Fruit fly (Drosophila melanogaster): ENCODE data around the gene Npc1a.

The Npc1a gene

dm6 chr2L:10210631-10211557, 10.1 kb downstream of the Npc1a start, which contains the start of the genes CG5727 and ath (continued):
- TF ChIP-seq sima (GFP tag; optimal IDR thresholded peaks at IDR 0.05) (no peak), Opbp (GFP tag; IDR thresholded peaks at IDR 0.05; ENCODE audit: partially characterized antibody) (no peak), fd64A (GFP tag; optimal IDR thresholded peaks at IDR 0.05) (no peak), HLHmδ (GFP tag; optimal IDR thresholded peaks at IDR 0.05) (no peak), CG7987 (GFP tag; optimal IDR thresholded peaks at IDR 0.05) (no peak), CG4328 (GFP tag; optimal IDR thresholded peaks at IDR 0.05) (peak; percentile 11), CG18262 (tag; optimal IDR thresholded peaks at IDR 0.05) (peak; percentile 20), HmgZ (tag; optimal IDR thresholded peaks at IDR 0.05) (no peak), row (GFP tag; IDR thresholded peaks at IDR 0.05) (peak; percentile 63), E2f2 (GFP tag; IDR thresholded peaks at IDR 0.05) (peak; percentile 34), gce (GFP tag; IDR thresholded peaks at IDR 0.05) (no peak), psq (GFP tag; optimal IDR thresholded peaks at IDR 0.05) (no peak), CG34376 (GFP tag; optimal IDR thresholded peaks at IDR 0.05) (peak; percentile 7), wor (GFP tag; IDR thresholded peaks at IDR 0.05) (no peak), emc (GFP tag; optimal IDR thresholded peaks at IDR 0.05) (no peak), Nf-YB (GFP tag; optimal IDR thresholded peaks at IDR 0.05) (no peak), Oaz (GFP tag; IDR thresholded peaks at IDR 0.05) (no peak), Atf3 (GFP tag; optimal IDR thresholded peaks at IDR 0.05) (no peak), CG14667 (GFP tag; IDR thresholded peaks at IDR 0.05) (no peak), CG4360 (GFP tag; IDR thresholded peaks at IDR 0.05) (no peak), CG2889 (GFP tag; IDR thresholded peaks at IDR 0.05) (no peak), CG11398 (GFP tag; optimal IDR thresholded peaks at IDR 0.05) (no peak), CG16779 (GFP tag; IDR thresholded peaks at IDR 0.05) (no peak), CG12659 (GFP tag; optimal IDR thresholded peaks at IDR 0.05) (peak; percentile 28), lmd (GFP tag; IDR thresholded peaks at IDR 0.05) (no peak), Ada2b (GFP tag; IDR thresholded peaks at IDR 0.05) (no peak), HmgD (GFP tag; optimal IDR thresholded peaks at IDR 0.05) (no peak), shn (GFP tag; optimal IDR thresholded peaks at IDR 0.05) (no peak), MTF-1 (GFP tag; optimal IDR thresholded peaks at IDR 0.05; ENCODE audit: borderline replicate concordance) (no peak), CG1233 (GFP tag; optimal IDR thresholded peaks at IDR 0.05) (peak; percentile 35), CG31441 (GFP tag; IDR thresholded peaks at IDR 0.05) (no peak), Lim3 (GFP tag; IDR thresholded peaks at IDR 0.05) (no peak), cwo (GFP tag; optimal IDR thresholded peaks at IDR 0.05) (no peak), CG12104 (GFP tag; optimal IDR thresholded peaks at IDR 0.05) (no peak), ara (GFP tag; IDR thresholded peaks at IDR 0.05) (no peak), CG11247 (GFP tag; IDR thresholded peaks at IDR 0.05) (no peak), Sox100B (GFP tag; optimal IDR thresholded peaks at IDR 0.05) (peak; percentile 34), CG17829 (tag; optimal IDR thresholded peaks at IDR 0.05) (peak; percentile 3), CG18764 (GFP tag; optimal IDR thresholded peaks at IDR 0.05) (no peak), CG15601 (tag; optimal IDR thresholded peaks at IDR 0.05) (no peak), trem (tag; optimal IDR thresholded peaks at IDR 0.05) (no peak), slbo (GFP tag; IDR thresholded peaks at IDR 0.05) (no peak), kah (GFP tag; optimal IDR thresholded peaks at IDR 0.05) (peak; percentile 88), CG14441 (GFP tag; IDR thresholded peaks at IDR 0.05) (no peak), pita (GFP tag; optimal IDR thresholded peaks at IDR 0.05) (no peak), ind (GFP tag; optimal IDR thresholded peaks at IDR 0.05) (no peak), wek (GFP tag; optimal IDR thresholded peaks at IDR 0.05) (peak; percentile 38), ttk (GFP tag; IDR thresholded peaks at IDR 0.05) (no peak), B-H1 (GFP tag; IDR thresholded peaks at IDR 0.05) (no peak), CG10366 (GFP tag; IDR thresholded peaks at IDR 0.05) (no peak), Hmx (GFP tag; optimal IDR thresholded peaks at IDR 0.05) (no peak)
